Fruit fly (Drosophila melanogaster): Measurements from ENCODE around the gene CG7214.
A peak's percentile ranks its signal among the peaks of the same experiment; 100 is the strongest.

The CG7214 gene

dm6 chr2L:7702383-7703188 lies 42.1 kb downstream of the CG7214 start, which contains the start of gene Tep3 (continued):
- TF ChIP-seq dmrt99B (tag; optimal IDR thresholded peaks at IDR 0.05) (no peak), lov (optimal IDR thresholded peaks at IDR 0.05) (no peak), lov (GFP tag; IDR thresholded peaks at IDR 0.05) (no peak), CG14965 (GFP tag; optimal IDR thresholded peaks at IDR 0.05; ENCODE audit: borderline replicate concordance) (no peak), CG11696 (GFP tag; IDR thresholded peaks at IDR 0.05) (no peak), usp (GFP tag; optimal IDR thresholded peaks at IDR 0.05) (no peak), gce (GFP tag; IDR thresholded peaks at IDR 0.05) (no peak), Rfx (GFP tag; IDR thresholded peaks at IDR 0.05) (0 out of 2 replicates have a peak, but pooled peaks have one; percentile 59), pita (GFP tag; optimal IDR thresholded peaks at IDR 0.05) (peak; percentile 32), ash1 (GFP tag; optimal IDR thresholded peaks at IDR 0.05) (no peak), Bgb (GFP tag; IDR thresholded peaks at IDR 0.05; ENCODE audit: partially characterized antibody) (peak; percentile 32; the same call in 1 of the 2 replicates), Usf (GFP tag; optimal IDR thresholded peaks at IDR 0.05) (no peak), btn (GFP tag; optimal IDR thresholded peaks at IDR 0.05) (no peak), CG16779 (GFP tag; IDR thresholded peaks at IDR 0.05) (no peak), bab2 (GFP tag; optimal IDR thresholded peaks at IDR 0.05) (peak; percentile 24), H2.0 (GFP tag; IDR thresholded peaks at IDR 0.05) (no peak), ERR (GFP tag; optimal IDR thresholded peaks at IDR 0.05) (peak; percentile 33), Gug (GFP tag; IDR thresholded peaks at IDR 0.05) (no peak), HLHmδ (GFP tag; optimal IDR thresholded peaks at IDR 0.05) (no peak), CG34224 (GFP tag; IDR thresholded peaks at IDR 0.05; ENCODE audit: partially characterized antibody) (no peak), Antp (GFP tag; optimal IDR thresholded peaks at IDR 0.05) (peak; percentile 20), CG7928 (GFP tag; optimal IDR thresholded peaks at IDR 0.05) (no peak), CG8388 (GFP tag; optimal IDR thresholded peaks at IDR 0.05) (no peak), CG3163 (GFP tag; optimal IDR thresholded peaks at IDR 0.05) (no peak), CG8089 (GFP tag; optimal IDR thresholded peaks at IDR 0.05) (no peak), Eip74EF (GFP tag; optimal IDR thresholded peaks at IDR 0.05) (no peak), Rx (GFP tag; IDR thresholded peaks at IDR 0.05) (no peak), chn (GFP tag; optimal IDR thresholded peaks at IDR 0.05) (peak; percentile 24), CG11093 (GFP tag; IDR thresholded peaks at IDR 0.05) (no peak), twi (tag; optimal IDR thresholded peaks at IDR 0.05) (no peak), HmgD (GFP tag; optimal IDR thresholded peaks at IDR 0.05) (no peak), CG10565 (GFP tag; optimal IDR thresholded peaks at IDR 0.05) (no peak), repo (GFP tag; optimal IDR thresholded peaks at IDR 0.05) (no peak), CG15011 (GFP tag; optimal IDR thresholded peaks at IDR 0.05) (no peak), yki (optimal IDR thresholded peaks at IDR 0.05) (no peak), ind (GFP tag; optimal IDR thresholded peaks at IDR 0.05) (peak; percentile 24), bsh (GFP tag; optimal IDR thresholded peaks at IDR 0.05) (no peak), BtbVII (GFP tag; optimal IDR thresholded peaks at IDR 0.05) (no peak), CG11456 (GFP tag; IDR thresholded peaks at IDR 0.05) (no peak), CG6791 (GFP tag; IDR thresholded peaks at IDR 0.05; ENCODE audit: partially characterized antibody) (no peak), wor (GFP tag; IDR thresholded peaks at IDR 0.05) (no peak), CG4854 (GFP tag; optimal IDR thresholded peaks at IDR 0.05) (peak; percentile 19), CG34422 (GFP tag; IDR thresholded peaks at IDR 0.05) (no peak), shn (GFP tag; optimal IDR thresholded peaks at IDR 0.05) (no peak), GATAe (GFP tag; conservative IDR thresholded peaks at IDR 0.05) (no peak), sug (tag; optimal IDR thresholded peaks at IDR 0.05) (peak; percentile 6), CG9727 (GFP tag; optimal IDR thresholded peaks at IDR 0.05) (peak; percentile 19), Bdp1 (GFP tag; optimal IDR thresholded peaks at IDR 0.05) (no peak), Nf-YB (GFP tag; optimal IDR thresholded peaks at IDR 0.05) (no peak), zf30C (GFP tag; optimal IDR thresholded peaks at IDR 0.05) (no peak), CG4360 (GFP tag; IDR thresholded peaks at IDR 0.05) (0 out of 2 replicates have a peak, but pooled peaks have one; percentile 18)

All from whole organism, embryonic.